Worm (Caenorhabditis elegans) whole organism, late embryonic: ENCODE measurements around the gene timp-1.

Experiments
- C08G9.2 ChIP-seq: sonication (generic microtip); optimal IDR thresholded peaks from 2 replicates; lab custom pipeline; 2016; ENCODE audit warnings: mild to moderate bottlenecking, missing genetic modification characterization, moderate library complexity, missing compliant biosample characterization
- C38D4.7 ChIP-seq: fragments of 200-800 bp; sonication (Bioruptor generic); optimal IDR thresholded peaks from 2 replicates; lab custom pipeline; 2018; ENCODE audit warnings: mild to moderate bottlenecking, missing genetic modification characterization, moderate library complexity, missing compliant biosample characterization
- F13H6.1 ChIP-seq: sonication (generic microtip); optimal IDR thresholded peaks from 2 replicates; lab custom pipeline; 2016; ENCODE audit warnings: missing genetic modification characterization, missing compliant biosample characterization
- T23F11.4 ChIP-seq: fragments of 200-800 bp; sonication (Bioruptor generic); optimal IDR thresholded peaks from 2 replicates; lab custom pipeline; 2018; ENCODE audit warnings: mild to moderate bottlenecking, missing genetic modification characterization, missing compliant biosample characterization
- ahr-1 ChIP-seq: sonication (generic microtip); optimal IDR thresholded peaks from 2 replicates; lab custom pipeline; 2016; ENCODE audit warnings: missing genetic modification characterization, missing compliant biosample characterization
- ceh-18 ChIP-seq: sonication (generic microtip); optimal IDR thresholded peaks from 2 replicates; lab custom pipeline; 2016; ENCODE audit warnings: missing genetic modification characterization, missing compliant biosample characterization
- ceh-2 ChIP-seq: sonication (generic microtip); optimal IDR thresholded peaks from 2 replicates; lab custom pipeline; 2016; ENCODE audit warnings: missing genotype, missing genetic modification characterization, missing compliant biosample characterization
- ceh-24 ChIP-seq: sonication (generic microtip); optimal IDR thresholded peaks from 2 replicates; lab custom pipeline; 2016; ENCODE audit warnings: mild to moderate bottlenecking, missing genetic modification characterization, missing compliant biosample characterization
- ceh-34 ChIP-seq: sonication (generic microtip); optimal IDR thresholded peaks from 2 replicates; lab custom pipeline; 2016; ENCODE audit warnings: mild to moderate bottlenecking, missing genetic modification characterization, missing compliant biosample characterization
- ceh-45 ChIP-seq: fragments of 200-800 bp; sonication (Bioruptor generic); IDR thresholded peaks from 2 replicates; pipeline ENCODE4 v1.3.6; 2022; ENCODE audit warnings: missing genetic modification reagents, missing genetic modification characterization, missing compliant biosample characterization
- ceh-6 ChIP-seq: fragments of 200-800 bp; sonication (Bioruptor generic); optimal IDR thresholded peaks from 2 replicates; lab custom pipeline; 2018; ENCODE audit warnings: mild to moderate bottlenecking, missing genetic modification characterization, missing compliant biosample characterization
- dmd-4 ChIP-seq: sonication (generic microtip); optimal IDR thresholded peaks from 2 replicates; lab custom pipeline; 2016; ENCODE audit warnings: borderline replicate concordance, missing genetic modification characterization, missing compliant biosample characterization
- elt-4 ChIP-seq: sonication (generic microtip); optimal IDR thresholded peaks from 2 replicates; lab custom pipeline; 2016; ENCODE audit warnings: missing genetic modification characterization, missing compliant biosample characterization
- ets-4 ChIP-seq: sonication (generic microtip); optimal IDR thresholded peaks from 2 replicates; lab custom pipeline; 2016; ENCODE audit warnings: missing genetic modification characterization, missing compliant biosample characterization
- eyg-1 ChIP-seq: sonication (generic microtip); optimal IDR thresholded peaks from 2 replicates; lab custom pipeline; 2016; ENCODE audit warnings: missing genotype, missing genetic modification characterization, missing compliant biosample characterization
- fax-1 ChIP-seq: sonication (generic microtip); optimal IDR thresholded peaks from 2 replicates; lab custom pipeline; 2016; ENCODE audit warnings: missing genotype, missing genetic modification characterization, missing compliant biosample characterization
- fkh-6 ChIP-seq: sonication (generic microtip); optimal IDR thresholded peaks from 2 replicates; lab custom pipeline; 2016; ENCODE audit warnings: missing genetic modification characterization, missing compliant biosample characterization
- hlh-13 ChIP-seq: fragments of 200-800 bp; sonication (Bioruptor generic); optimal IDR thresholded peaks from 2 replicates; lab custom pipeline; 2018; ENCODE audit warnings: mild to moderate bottlenecking, missing genetic modification characterization, missing compliant biosample characterization
- hlh-30 ChIP-seq: sonication (generic microtip); optimal IDR thresholded peaks from 2 replicates; lab custom pipeline; 2017; ENCODE audit warnings: antibody characterized with exemption, missing genetic modification characterization, missing compliant biosample characterization; ENCODE audit not compliant: insufficient read depth
- hlh-6 ChIP-seq: sonication (generic microtip); optimal IDR thresholded peaks from 2 replicates; lab custom pipeline; 2016; ENCODE audit warnings: missing genotype, missing genetic modification characterization, missing compliant biosample characterization
- lim-6 ChIP-seq: sonication (generic microtip); optimal IDR thresholded peaks from 2 replicates; lab custom pipeline; 2016; ENCODE audit warnings: missing genetic modification characterization, missing compliant biosample characterization
- lin-11 ChIP-seq: fragments of 200-800 bp; sonication (Bioruptor generic); optimal IDR thresholded peaks from 2 replicates; lab custom pipeline; 2018; ENCODE audit warnings: mild to moderate bottlenecking, missing genetic modification characterization, missing compliant biosample characterization
- madf-2 ChIP-seq: sonication (generic microtip); optimal IDR thresholded peaks from 2 replicates; lab custom pipeline; 2017; ENCODE audit warnings: missing genetic modification characterization, missing compliant biosample characterization
- mec-3 ChIP-seq: sonication (generic microtip); optimal IDR thresholded peaks from 2 replicates; lab custom pipeline; 2016; ENCODE audit warnings: borderline replicate concordance, missing genetic modification characterization, missing compliant biosample characterization
- nfya-1 ChIP-seq: sonication (generic microtip); optimal IDR thresholded peaks from 2 replicates; lab custom pipeline; 2017; ENCODE audit warnings: missing genetic modification characterization, mild to moderate bottlenecking, missing compliant biosample characterization, antibody characterized with exemption, moderate library complexity
- nhr-11 ChIP-seq: fragments of 150-350 bp; optimal IDR thresholded peaks from 2 replicates; lab custom pipeline; 2014; ENCODE audit warnings: missing biosample characterization, missing genetic modification characterization
- nhr-232 ChIP-seq: sonication (generic microtip); optimal IDR thresholded peaks from 2 replicates; lab custom pipeline; 2016; ENCODE audit warnings: missing genetic modification characterization, missing compliant biosample characterization
- pat-9 ChIP-seq: fragments of 200-800 bp; sonication (Bioruptor generic); optimal IDR thresholded peaks from 2 replicates; lab custom pipeline; 2018; ENCODE audit warnings: mild to moderate bottlenecking, missing genetic modification characterization, moderate library complexity, missing compliant biosample characterization
- pha-4 ChIP-seq: fragments of 150-350 bp; optimal IDR thresholded peaks from 2 replicates; lab custom pipeline; 2018; ENCODE audit warnings: missing biosample characterization, missing genetic modification reagents, missing genetic modification characterization
- pqm-1 ChIP-seq: sonication (generic microtip); optimal IDR thresholded peaks from 2 replicates; lab custom pipeline; 2016; ENCODE audit warnings: missing genetic modification characterization, missing compliant biosample characterization
- pros-1 ChIP-seq: fragments of 150-350 bp; optimal IDR thresholded peaks from 2 replicates; lab custom pipeline; 2014; ENCODE audit warnings: missing biosample characterization, missing genetic modification reagents, missing genetic modification characterization
- sdc-2 ChIP-seq: sonication (generic microtip); optimal IDR thresholded peaks from 2 replicates; lab custom pipeline; 2016; ENCODE audit warnings: missing genotype, missing genetic modification characterization, missing compliant biosample characterization
- syd-9 ChIP-seq: sonication (generic microtip); optimal IDR thresholded peaks from 2 replicates; lab custom pipeline; 2016; ENCODE audit warnings: mild to moderate bottlenecking, missing genetic modification characterization, moderate library complexity, missing compliant biosample characterization
- tbx-7 ChIP-seq: sonication (generic microtip); optimal IDR thresholded peaks from 2 replicates; lab custom pipeline; 2016; ENCODE audit warnings: missing genotype, missing genetic modification characterization, missing compliant biosample characterization
- unc-55 ChIP-seq: sonication (generic microtip); optimal IDR thresholded peaks from 2 replicates; lab custom pipeline; 2017; ENCODE audit warnings: missing biosample characterization, missing genetic modification reagents, missing genetic modification characterization
- unc-86 ChIP-seq: sonication (generic microtip); optimal IDR thresholded peaks from 2 replicates; lab custom pipeline; 2016; ENCODE audit warnings: missing genetic modification characterization, missing compliant biosample characterization
- zip-5 ChIP-seq: sonication (generic microtip); optimal IDR thresholded peaks from 2 replicates; lab custom pipeline; 2016; ENCODE audit warnings: missing genetic modification characterization, missing compliant biosample characterization
- ztf-16 ChIP-seq: sonication (generic microtip); optimal IDR thresholded peaks from 2 replicates; lab custom pipeline; 2017; ENCODE audit warnings: missing genetic modification characterization, missing compliant biosample characterization

The timp-1 gene

ce11 chrV:8188421-8188820 is 18.6 kb upstream of the timp-1 start, which contains the start of gene F20D6.15:
Gene F20D6.15 (minus strand): TSS chrV:8188467.
- no peak for TF ChIP-seq ets-4 (tag; lab: Kevin White, UChicago)
- TF ChIP-seq pros-1 = no peak
- no peak for TF ChIP-seq madf-2 (tag; lab: Kevin White, UChicago)
- TF ChIP-seq pha-4 (tag; lab: Kevin White, UChicago) = no peak

ce11 chrV:8190016-8190415 is 17.0 kb upstream of the timp-1 start, which contains the start of gene F20D6.12:
Gene F20D6.12 (minus strand): TSS chrV:8190116.
- no peak for TF ChIP-seq T23F11.4 (GFP tag; lab: Kevin White, UChicago)
- no peak for TF ChIP-seq fax-1
- no peak for TF ChIP-seq eyg-1
- TF ChIP-seq ceh-18 = no peak
- TF ChIP-seq ztf-16 (tag; lab: Kevin White, UChicago) = no peak
- TF ChIP-seq nhr-232 (tag; lab: Kevin White, UChicago) = no peak
- no peak for TF ChIP-seq pqm-1 (tag; lab: Kevin White, UChicago)
- TF ChIP-seq ceh-2 (tag; lab: Kevin White, UChicago) = no peak
- no peak for TF ChIP-seq mec-3 (tag; lab: Kevin White, UChicago)
- no peak for TF ChIP-seq nhr-11 (tag; lab: Kevin White, UChicago)
- TF ChIP-seq ceh-6 (GFP tag; lab: Kevin White, UChicago) = no peak
- no peak for TF ChIP-seq C38D4.7 (GFP tag; lab: Kevin White, UChicago)
- TF ChIP-seq ceh-24 = no peak
- no peak for TF ChIP-seq sdc-2 (tag; lab: Kevin White, UChicago)
- no peak for TF ChIP-seq lim-6 (tag; lab: Kevin White, UChicago)
- TF ChIP-seq, all 69 proteins: peak for 0

- TF ChIP-seq ets-4 (tag; lab: Kevin White, UChicago) (no peak), C38D4.7 (GFP tag; lab: Kevin White, UChicago) (no peak), ceh-34 (tag; lab: Kevin White, UChicago) (no peak), ceh-2 (tag; lab: Kevin White, UChicago) (no peak), hlh-6 (no peak), mec-3 (tag; lab: Kevin White, UChicago) (no peak), dmd-4 (tag; lab: Kevin White, UChicago) (no peak), ahr-1 (tag; lab: Kevin White, UChicago) (no peak), unc-86 (tag; lab: Kevin White, UChicago) (no peak), C08G9.2 (tag; lab: Kevin White, UChicago) (no peak), fax-1 (no peak), pqm-1 (tag; lab: Kevin White, UChicago) (no peak), hlh-30 (tag; lab: Kevin White, UChicago) (no peak), ceh-45 (GFP tag; lab: Robert Waterston, UW) (no peak), nhr-11 (tag; lab: Kevin White, UChicago) (no peak), elt-4 (no peak), zip-5 (tag; lab: Kevin White, UChicago) (no peak), nhr-232 (tag; lab: Kevin White, UChicago) (no peak), lin-11 (tag; lab: Kevin White, UChicago) (no peak)
Observed at ce11 chrV:8190430-8190829, 16.6 kb upstream of the timp-1 start, which contains the start of gene F20D6.1. Gene F20D6.1 (plus strand): TSS chrV:8190730.

DNA sequence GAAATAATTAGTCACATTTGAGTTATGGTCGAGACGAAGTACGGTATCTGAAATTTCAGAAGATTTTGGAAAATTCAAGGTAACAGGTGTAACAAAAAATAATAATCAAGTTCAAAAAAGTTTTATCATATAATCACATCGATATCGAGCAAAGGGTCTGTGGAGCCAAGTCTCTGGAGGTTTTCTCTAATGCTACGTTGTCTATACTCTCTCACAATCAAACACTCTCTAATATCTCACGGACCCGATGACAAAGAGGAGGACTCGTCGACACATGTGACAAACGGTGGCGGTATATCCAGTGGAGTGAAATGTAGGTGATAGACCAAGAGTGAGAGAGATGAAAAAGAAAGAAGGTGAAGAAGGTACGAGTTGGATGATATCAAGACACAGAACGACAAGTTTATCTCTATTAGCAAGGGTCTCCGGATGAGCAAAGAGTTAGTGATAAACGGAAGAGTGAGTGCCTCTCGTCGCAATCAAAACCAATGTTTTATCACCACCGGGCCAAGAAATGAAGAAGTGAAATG is 11.1 kb upstream of the timp-1 start, which contains the start of gene F20D6.10:
TSS of gene F20D6.10 (minus strand) at position 51 of the 530 bp plus-strand sequence.
- no peak for TF ChIP-seq sdc-2 (tag; lab: Kevin White, UChicago)
- no peak for TF ChIP-seq zip-5 (tag; lab: Kevin White, UChicago)
- no peak for TF ChIP-seq mec-3 (tag; lab: Kevin White, UChicago)
- TF ChIP-seq hlh-30 (tag; lab: Kevin White, UChicago) = peak; percentile 85
- TF ChIP-seq nfya-1 = peak; percentile 10
- TF ChIP-seq ceh-18 = peak; percentile 71
- TF ChIP-seq eyg-1 = no peak
- TF ChIP-seq pat-9 (tag; lab: Kevin White, UChicago) = no peak
- no peak for TF ChIP-seq syd-9 (tag; lab: Kevin White, UChicago)
- TF ChIP-seq tbx-7 (tag; lab: Kevin White, UChicago) = no peak
- no peak for TF ChIP-seq F13H6.1 (tag; lab: Kevin White, UChicago)
- no peak for TF ChIP-seq T23F11.4 (GFP tag; lab: Kevin White, UChicago)
- TF ChIP-seq unc-55 (GFP tag; lab: Kevin White, UChicago) = peak; percentile 82
- no peak for TF ChIP-seq fkh-6 (tag; lab: Kevin White, UChicago)
- no peak for TF ChIP-seq hlh-13 (GFP tag; lab: Kevin White, UChicago)
- TF ChIP-seq madf-2 (tag; lab: Kevin White, UChicago) = no peak
